Worm (Caenorhabditis elegans) whole organism, L3 larva: ENCODE results near the gene mpst-7.
A peak's percentile ranks its signal among the peaks of the same experiment; 100 is the strongest.

ENCODE experiments used
- ceh-28 ChIP-seq: fragments of 150-350 bp; optimal IDR thresholded peaks from 2 replicates; lab custom pipeline; 2014; ENCODE audit warnings: missing biosample characterization, missing genetic modification reagents, missing genetic modification characterization
- nhr-28 ChIP-seq: fragments of 150-350 bp; optimal IDR thresholded peaks from 2 replicates; lab custom pipeline; 2014; ENCODE audit warnings: missing biosample characterization, missing genetic modification characterization
- nhr-67 ChIP-seq: fragments of 150-350 bp; optimal IDR thresholded peaks from 2 replicates; lab custom pipeline; 2014; ENCODE audit warnings: missing biosample characterization, missing genetic modification characterization
- pha-4 ChIP-seq: fragments of 150-350 bp; optimal IDR thresholded peaks from 2 replicates; lab custom pipeline; 2014; ENCODE audit warnings: missing biosample characterization, missing genetic modification reagents, missing genetic modification characterization
- skn-1 ChIP-seq: fragments of 150-350 bp; optimal IDR thresholded peaks from 2 replicates; lab custom pipeline; 2014; ENCODE audit warnings: missing biosample characterization, missing genetic modification characterization
- ztf-11 ChIP-seq: fragments of 150-350 bp; optimal IDR thresholded peaks from 2 replicates; lab custom pipeline; 2014; ENCODE audit warnings: missing biosample characterization, missing genetic modification characterization

DNA sequence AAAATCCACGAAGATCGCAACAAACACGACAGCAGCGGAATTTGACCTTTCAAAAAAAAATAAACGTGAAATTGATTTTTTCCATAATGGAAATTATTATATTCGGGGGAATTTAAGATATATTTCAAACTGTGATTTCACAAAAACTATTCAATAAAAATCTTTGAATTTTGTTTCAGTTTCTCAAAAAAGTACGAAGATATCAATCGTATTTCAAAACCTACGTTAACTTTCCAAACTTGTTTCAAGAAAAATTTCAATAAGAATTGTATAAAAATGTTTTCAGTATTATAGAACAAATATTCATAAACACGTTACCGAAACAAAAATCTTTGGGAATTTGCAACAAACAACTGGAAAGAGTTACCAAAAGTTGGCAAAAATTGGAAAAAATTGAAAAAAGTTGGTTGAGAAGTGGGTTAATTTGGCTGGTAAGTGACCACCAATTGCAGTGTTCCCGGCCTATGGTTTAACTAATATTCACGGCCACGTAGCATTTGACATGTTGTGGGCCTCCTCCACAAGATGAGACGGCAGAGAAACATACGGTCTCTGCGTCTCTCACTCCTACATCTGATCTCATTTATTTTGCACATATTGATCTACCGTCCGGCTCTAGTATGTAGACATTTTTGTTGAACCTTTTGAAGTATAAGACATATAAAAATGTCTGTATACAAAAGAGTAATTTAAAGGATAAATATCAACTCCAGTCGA, 10.0 kb downstream of the mpst-7 start, which contains the start of the genes T16G1.9 and T16G1.18:
- no peak for TF ChIP-seq ceh-28
- TF ChIP-seq skn-1 (tag; lab: Kevin White, UChicago) = no peak
- TF ChIP-seq ztf-11 (tag; lab: Kevin White, UChicago) = no peak
- no peak for TF ChIP-seq nhr-28 (tag; lab: Kevin White, UChicago)
- TF ChIP-seq nhr-67 (tag; lab: Kevin White, UChicago) = no peak
- peak; percentile 71 for TF ChIP-seq pha-4 (tag; lab: Kevin White, UChicago)
